Worm (Caenorhabditis elegans) whole organism, early embryonic: ENCODE results near the gene str-206.

Source experiments
- B0310.2 ChIP-seq: sonication (generic microtip); optimal IDR thresholded peaks from 2 replicates; lab custom pipeline; 2016; ENCODE audit warnings: mild to moderate bottlenecking, missing genetic modification characterization, missing compliant biosample characterization
- ama-1 ChIP-seq: fragments of 150-350 bp; optimal IDR thresholded peaks from 2 replicates; lab custom pipeline; 2014
- ets-7 ChIP-seq: sonication (generic microtip); optimal IDR thresholded peaks from 2 replicates; lab custom pipeline; 2016; ENCODE audit warnings: missing genotype, missing genetic modification characterization, missing compliant biosample characterization
- hnd-1 ChIP-seq: sonication (generic microtip); optimal IDR thresholded peaks from 2 replicates; lab custom pipeline; 2016; ENCODE audit warnings: missing genetic modification characterization, missing compliant biosample characterization
- tbx-11 ChIP-seq: fragments of 200-800 bp; sonication (Bioruptor generic); IDR thresholded peaks from 2 replicates; pipeline ENCODE4 v1.3.6; 2022; ENCODE audit warnings: missing genetic modification characterization, missing compliant biosample characterization
- tra-4 ChIP-seq: sonication (generic microtip); optimal IDR thresholded peaks from 2 replicates; lab custom pipeline; 2017; ENCODE audit warnings: missing genetic modification characterization, missing compliant biosample characterization

ce11 chrV:6202573-6202972 is 15.4 kb upstream of the str-206 start, which contains the start of gene ttn-1:
- no peak for TF ChIP-seq tbx-11 (GFP tag; lab: Robert Waterston, UW)
- no peak for TF ChIP-seq ama-1
- TF ChIP-seq hnd-1 (tag; lab: Kevin White, UChicago): no peak
- TF ChIP-seq ets-7 (tag; lab: Kevin White, UChicago): no peak
- TF ChIP-seq B0310.2 (tag; lab: Kevin White, UChicago): no peak
- no peak for TF ChIP-seq tra-4 (tag; lab: Kevin White, UChicago)
